Worm (Caenorhabditis elegans) whole organism, midembryonic: ENCODE results near the gene F10G7.9.
A peak's percentile ranks its signal among the peaks of the same experiment; 100 is the strongest.

Experiments used
- T22C8.4 ChIP-seq: fragments of 200-800 bp; sonication (Bioruptor generic); IDR thresholded peaks from 2 replicates; pipeline ENCODE4 v1.3.6; 2022; ENCODE audit warnings: missing genetic modification characterization, missing compliant biosample characterization
- cog-1 ChIP-seq: sonication (generic microtip); optimal IDR thresholded peaks from 2 replicates; lab custom pipeline; 2016; ENCODE audit warnings: missing genetic modification characterization, missing compliant biosample characterization
- flt-1 ChIP-seq: fragments of 200-800 bp; sonication (Bioruptor generic); IDR thresholded peaks from 2 replicates; pipeline ENCODE4 v1.3.6; 2022; ENCODE audit warnings: missing genetic modification characterization, missing compliant biosample characterization
- klf-2 ChIP-seq: fragments of 200-800 bp; sonication (Bioruptor generic); conservative IDR thresholded peaks from 2 replicates; pipeline ENCODE4 v1.3.6; 2022; ENCODE audit warnings: missing genetic modification reagents, missing genetic modification characterization, missing compliant biosample characterization
- med-1 ChIP-seq: sonication (generic microtip); optimal IDR thresholded peaks from 2 replicates; lab custom pipeline; 2017; ENCODE audit warnings: missing genetic modification characterization, mild to moderate bottlenecking, missing compliant biosample characterization, antibody characterized with exemption, missing genetic modification reagents; ENCODE audit not compliant: insufficient read depth
- ref-1 ChIP-seq: fragments of 200-800 bp; sonication (Bioruptor generic); conservative IDR thresholded peaks from 2 replicates; pipeline ENCODE4 v1.3.6; 2022; ENCODE audit warnings: missing genetic modification reagents, missing genetic modification characterization, missing compliant biosample characterization
- tab-1 ChIP-seq: fragments of 200-800 bp; sonication (Bioruptor generic); IDR thresholded peaks from 2 replicates; pipeline ENCODE4 v1.3.6; 2022; ENCODE audit warnings: missing genetic modification characterization, missing compliant biosample characterization
- ztf-23 ChIP-seq: fragments of 200-800 bp; sonication (Bioruptor generic); IDR thresholded peaks from 2 replicates; pipeline ENCODE4 v1.3.6; 2022; ENCODE audit warnings: missing genetic modification reagents, missing genetic modification characterization, missing compliant biosample characterization
- ztf-29 ChIP-seq: fragments of 200-800 bp; sonication (Bioruptor generic); IDR thresholded peaks from 2 replicates; pipeline ENCODE4 v1.3.6; 2022; ENCODE audit warnings: missing genetic modification reagents, missing genetic modification characterization, missing compliant biosample characterization

The F10G7.9 gene

DNA sequence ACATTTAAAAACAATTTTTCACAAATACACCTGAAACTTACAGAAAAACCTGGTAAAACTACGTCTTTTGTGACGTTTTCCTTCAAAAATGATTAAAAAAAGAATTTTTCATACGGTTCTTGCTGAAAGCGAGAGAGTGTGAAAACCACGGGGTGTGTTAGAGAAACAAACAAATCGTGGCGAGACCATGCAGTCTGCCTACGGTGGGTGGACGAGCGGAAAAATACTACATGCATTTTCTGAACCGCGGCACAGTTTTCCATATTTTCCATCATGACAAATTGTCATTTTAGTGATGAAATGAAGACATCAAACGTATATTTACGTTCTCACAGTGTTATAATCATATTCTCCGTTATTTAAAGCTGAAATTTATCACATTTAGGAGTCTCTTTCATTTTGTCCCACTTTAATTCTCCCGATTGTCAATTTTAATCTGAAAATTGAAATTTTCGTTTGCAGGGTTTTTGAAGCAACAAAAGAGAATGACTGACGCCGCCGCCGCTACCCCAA lies at the start of gene F10G7.9, which contains the start of gene tsn-1:
Gene F10G7.9 (minus strand): TSS at position 127 of the 513 bp plus-strand sequence.
Gene tsn-1 (plus strand): TSS at position 463 of the 513 bp plus-strand sequence.
- TF ChIP-seq flt-1 (no peak), T22C8.4 (GFP tag; lab: Robert Waterston, UW) (no peak), ztf-23 (GFP tag; lab: Robert Waterston, UW) (no peak), ztf-29 (GFP tag; lab: Robert Waterston, UW) (no peak), cog-1 (no peak), klf-2 (GFP tag; lab: Robert Waterston, UW) (no peak), tab-1 (GFP tag; lab: Robert Waterston, UW) (no peak), med-1 (no peak), ref-1 (no peak)

DNA sequence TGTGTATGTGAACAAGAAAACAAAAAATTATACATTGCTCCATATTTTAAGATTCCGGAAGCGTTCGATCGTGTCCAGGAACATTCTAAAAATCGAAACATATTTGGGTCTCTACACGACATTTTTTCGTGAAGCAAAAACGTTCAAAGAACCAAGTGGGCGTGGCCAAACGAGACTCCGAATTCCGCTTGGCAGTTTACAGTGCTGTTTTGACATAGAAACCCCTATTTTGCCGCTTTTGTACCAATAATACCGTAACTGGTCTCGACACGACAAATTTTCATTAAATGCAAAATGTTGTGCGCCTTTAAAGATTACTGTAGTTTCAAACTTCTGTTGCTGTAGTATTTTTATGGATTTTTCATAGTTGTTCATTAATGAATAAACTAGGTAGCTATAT lies 49.4 kb upstream of the F10G7.9 start:
- TF ChIP-seq tab-1 (GFP tag; lab: Robert Waterston, UW) (no peak), T22C8.4 (GFP tag; lab: Robert Waterston, UW) (no peak), med-1 (no peak), ztf-23 (GFP tag; lab: Robert Waterston, UW) (no peak), flt-1 (no peak), cog-1 (no peak), klf-2 (GFP tag; lab: Robert Waterston, UW) (no peak), ref-1 (no peak), ztf-29 (GFP tag; lab: Robert Waterston, UW) (no peak)

- TF ChIP-seq ref-1: no peak
- TF ChIP-seq ztf-23 (GFP tag; lab: Robert Waterston, UW): no peak
- no peak for TF ChIP-seq klf-2 (GFP tag; lab: Robert Waterston, UW)
- TF ChIP-seq T22C8.4 (GFP tag; lab: Robert Waterston, UW): no peak
Observed at ce11 chrII:4753133-4753532, 46.8 kb upstream of the F10G7.9 start, which contains the start of gene C27D9.1. C27D9.1 (plus strand) TSS chrII:4753413.

DNA sequence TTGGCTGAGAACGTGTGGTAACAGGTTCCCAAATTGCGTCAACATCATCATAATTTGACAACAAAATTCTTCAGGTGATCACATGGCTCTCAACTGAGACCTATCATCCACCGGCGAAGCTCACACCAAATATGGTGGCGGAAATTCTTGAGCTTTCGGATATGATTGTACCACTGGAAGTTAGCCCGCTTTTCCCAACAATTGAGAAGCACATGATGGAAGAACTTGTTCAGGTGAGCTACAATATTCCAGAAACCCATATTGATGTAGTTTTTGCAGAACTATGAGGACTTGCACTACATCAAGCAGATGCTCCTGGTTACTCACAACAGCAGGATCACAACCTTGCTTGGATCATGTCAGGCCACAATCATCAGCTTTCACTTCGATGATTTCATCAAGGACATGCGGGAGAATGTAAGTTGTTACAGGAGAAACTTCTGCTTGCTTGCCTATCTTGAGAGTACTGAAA lies 46.0 kb upstream of the F10G7.9 start, which contains the start of gene F41C3.1:
Gene F41C3.1 (plus strand): TSS at position 51 of the 472 bp plus-strand sequence.
- TF ChIP-seq cog-1 (no peak), flt-1 (no peak), med-1 (no peak), T22C8.4 (GFP tag; lab: Robert Waterston, UW) (no peak)

ce11 chrII:4749581-4749980 lies 43.3 kb upstream of the F10G7.9 start, which contains the start of gene F41C3.2:
F41C3.2 (plus strand) TSS chrII:4749968.
- TF ChIP-seq cog-1: no peak

DNA sequence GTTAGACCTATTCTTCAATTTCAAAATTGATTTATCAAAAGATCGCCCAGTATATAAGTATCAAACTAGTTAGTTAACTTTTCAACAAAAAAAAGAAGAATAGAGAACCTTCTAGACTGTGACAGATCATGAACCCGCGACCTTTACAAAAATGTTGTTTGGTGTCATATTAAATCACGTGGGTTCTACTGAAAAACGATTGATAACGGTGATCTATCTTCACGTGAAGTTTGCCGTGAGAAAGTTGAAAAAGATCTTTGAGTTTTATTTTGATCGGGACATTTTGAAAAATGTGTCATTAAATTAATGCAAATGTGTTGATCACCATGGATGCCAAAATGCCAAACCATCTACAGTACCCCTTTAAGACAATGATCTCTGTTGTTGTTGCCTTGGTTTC lies 42.1 kb upstream of the F10G7.9 start:
- TF ChIP-seq tab-1 (GFP tag; lab: Robert Waterston, UW) (no peak), ref-1 (no peak), ztf-29 (GFP tag; lab: Robert Waterston, UW) (no peak), cog-1 (no peak)

DNA sequence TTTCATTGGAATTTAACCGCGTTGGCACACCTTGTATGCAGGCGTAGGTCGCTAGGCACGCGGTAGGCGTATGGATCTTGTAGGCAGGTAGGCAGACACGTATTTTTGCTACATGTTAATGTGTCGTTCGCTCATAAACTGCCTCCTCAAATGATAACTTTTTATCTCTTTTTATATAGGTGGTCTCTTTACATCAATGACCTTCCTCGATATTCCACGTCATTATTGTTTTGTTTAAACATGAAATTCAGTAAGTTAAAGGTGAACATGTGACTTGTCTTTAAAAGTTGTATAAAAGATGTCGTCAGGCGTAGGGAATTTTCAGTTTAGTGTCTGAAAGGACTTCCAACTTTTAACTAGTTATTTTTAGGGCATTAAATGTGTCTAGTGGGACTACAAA lies 41.4 kb upstream of the F10G7.9 start:
- TF ChIP-seq ztf-23 (GFP tag; lab: Robert Waterston, UW) (no peak), ref-1 (no peak), tab-1 (GFP tag; lab: Robert Waterston, UW) (no peak), klf-2 (GFP tag; lab: Robert Waterston, UW) (no peak), T22C8.4 (GFP tag; lab: Robert Waterston, UW) (no peak), med-1 (no peak), flt-1 (no peak), cog-1 (no peak), ztf-29 (GFP tag; lab: Robert Waterston, UW) (no peak)

DNA sequence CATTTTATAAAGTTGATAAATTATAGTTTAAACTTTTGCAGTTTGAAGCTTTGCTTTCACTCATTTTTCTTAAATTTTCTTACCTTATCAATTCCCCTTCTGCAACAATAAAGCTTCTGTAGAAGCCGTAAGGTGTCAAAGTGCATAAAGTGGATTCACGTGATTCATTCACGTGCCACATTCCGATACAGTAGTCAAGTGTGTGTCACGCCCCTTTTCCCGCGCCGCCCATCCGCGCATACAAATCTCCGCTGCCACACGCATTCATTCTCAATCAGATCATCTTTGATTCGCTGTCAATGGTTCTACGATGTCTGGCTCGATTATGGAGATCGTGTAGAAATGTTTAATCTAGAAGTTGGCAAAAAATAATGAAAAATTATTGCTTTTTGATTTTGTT lies 40.8 kb upstream of the F10G7.9 start:
- TF ChIP-seq tab-1 (GFP tag; lab: Robert Waterston, UW): no peak
- TF ChIP-seq ztf-29 (GFP tag; lab: Robert Waterston, UW): no peak
- no peak for TF ChIP-seq med-1
- no peak for TF ChIP-seq ref-1

DNA sequence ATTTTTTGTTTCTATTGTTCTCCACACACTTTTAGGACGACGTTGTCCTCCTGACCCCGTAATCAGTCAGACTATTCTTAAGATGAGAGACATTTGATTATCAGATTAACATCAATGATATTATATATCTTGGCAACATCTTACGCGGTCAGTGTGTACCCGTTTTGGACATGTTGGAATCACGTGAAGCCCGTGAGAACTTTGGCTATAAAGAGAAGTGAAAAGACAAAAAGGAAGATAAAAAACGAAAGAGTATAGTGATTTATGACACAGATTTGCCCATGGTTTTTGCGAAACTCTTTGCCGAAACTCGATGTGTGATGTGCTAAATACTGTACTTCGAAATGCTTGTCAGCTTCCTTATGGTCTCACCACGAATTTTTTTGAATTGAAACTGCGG lies 39.0 kb upstream of the F10G7.9 start:
- TF ChIP-seq flt-1 (no peak), ztf-23 (GFP tag; lab: Robert Waterston, UW) (no peak), ztf-29 (GFP tag; lab: Robert Waterston, UW) (no peak), klf-2 (GFP tag; lab: Robert Waterston, UW) (no peak), med-1 (no peak), T22C8.4 (GFP tag; lab: Robert Waterston, UW) (no peak), tab-1 (GFP tag; lab: Robert Waterston, UW) (no peak), cog-1 (no peak), ref-1 (no peak)

DNA sequence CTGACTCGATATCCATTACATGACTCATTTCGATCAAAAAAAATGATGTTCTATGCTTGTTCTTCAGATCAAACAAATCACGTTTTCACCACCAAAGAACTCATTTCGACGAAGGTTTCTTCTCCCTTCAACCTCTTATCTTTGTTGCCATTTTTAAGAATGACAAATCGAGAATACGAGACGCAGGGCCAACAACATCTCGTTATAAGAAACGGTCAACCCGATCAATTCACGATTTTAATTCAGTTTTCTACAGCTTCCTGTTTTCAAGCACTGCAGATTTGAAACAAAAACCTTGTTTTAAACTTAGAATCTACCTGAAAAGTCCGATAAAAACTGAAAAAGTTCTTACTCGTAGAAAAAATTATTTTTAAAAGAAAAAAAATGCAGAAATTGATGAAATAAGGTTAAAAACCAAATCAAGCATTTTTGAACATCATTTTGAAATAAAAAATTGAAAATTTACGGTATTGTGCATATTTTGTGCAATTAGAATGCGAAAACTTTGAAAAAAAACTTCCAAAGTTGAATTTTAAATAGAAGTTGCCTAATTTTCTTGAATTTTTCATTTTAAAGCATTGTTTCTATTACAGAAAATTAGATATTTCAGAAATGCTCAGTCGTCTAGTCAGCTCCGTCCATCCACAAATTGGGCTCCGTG lies 35.4 kb upstream of the F10G7.9 start, which contains the start of gene acs-11:
Gene acs-11 (plus strand): TSS at position 611 of the 661 bp plus-strand sequence.
- no peak for TF ChIP-seq med-1
- no peak for TF ChIP-seq ztf-29 (GFP tag; lab: Robert Waterston, UW)
- TF ChIP-seq cog-1: no peak
- TF ChIP-seq tab-1 (GFP tag; lab: Robert Waterston, UW): no peak
- TF ChIP-seq ztf-23 (GFP tag; lab: Robert Waterston, UW): no peak
- TF ChIP-seq klf-2 (GFP tag; lab: Robert Waterston, UW): no peak
- no peak for TF ChIP-seq flt-1
- TF ChIP-seq T22C8.4 (GFP tag; lab: Robert Waterston, UW): no peak
- no peak for TF ChIP-seq ref-1

ce11 chrII:4739984-4740462 lies 33.7 kb upstream of the F10G7.9 start, which contains the start of gene eas-1:
eas-1 (plus strand) TSS chrII:4740412.
- peak; percentile 68 for TF ChIP-seq flt-1
- TF ChIP-seq med-1: no peak
- no peak for TF ChIP-seq T22C8.4 (GFP tag; lab: Robert Waterston, UW)
- TF ChIP-seq tab-1 (GFP tag; lab: Robert Waterston, UW): peak; percentile 21; the same call in 1 of the 2 replicates
- no peak for TF ChIP-seq ztf-23 (GFP tag; lab: Robert Waterston, UW)
- TF ChIP-seq klf-2 (GFP tag; lab: Robert Waterston, UW): peak; percentile 62; the same call in 1 of the 2 replicates
